Fruit fly (Drosophila melanogaster): Measurements from ENCODE around the gene CG17141.
A peak's percentile ranks its signal among the peaks of the same experiment; 100 is the strongest.

Gene CG17141

DNA sequence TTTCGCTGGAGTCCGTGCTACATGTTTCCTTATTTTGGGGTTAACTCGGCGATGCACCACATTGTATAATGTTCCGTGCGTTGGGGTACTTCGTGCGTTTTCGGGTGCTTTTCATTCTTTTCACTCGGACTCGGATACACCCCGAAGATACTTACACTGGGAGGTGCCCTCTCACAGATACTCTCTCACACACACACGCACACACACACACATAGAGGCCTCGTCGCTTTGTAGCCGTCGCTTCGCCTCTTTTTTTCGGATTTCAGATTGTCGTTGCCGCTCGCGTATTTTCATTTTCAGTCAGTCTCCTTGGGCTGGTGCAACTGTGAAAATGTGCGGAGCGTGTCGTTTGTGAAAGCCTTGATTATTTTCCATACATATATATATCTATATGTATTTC is 34.0 kb upstream of the CG17141 start (continued):
- no peak for TF ChIP-seq jumu (GFP tag; optimal IDR thresholded peaks at IDR 0.05)
- TF ChIP-seq CG12219 (GFP tag; optimal IDR thresholded peaks at IDR 0.05) = peak; percentile 28
- peak; percentile 97 for TF ChIP-seq Deaf1 (tag; optimal IDR thresholded peaks at IDR 0.05)
- TF ChIP-seq Side (GFP tag; optimal IDR thresholded peaks at IDR 0.05) = no peak
- no peak for TF ChIP-seq inv (GFP tag; IDR thresholded peaks at IDR 0.05; ENCODE audit: partially characterized antibody)
- TF ChIP-seq dati (GFP tag; IDR thresholded peaks at IDR 0.05) = no peak
- TF ChIP-seq CG2712 (tag; optimal IDR thresholded peaks at IDR 0.05) = peak; percentile 0
- peak; percentile 5 for TF ChIP-seq sug (tag; optimal IDR thresholded peaks at IDR 0.05)
- peak; percentile 9; the same call in 1 of the 2 replicates for TF ChIP-seq CG13287 (GFP tag; IDR thresholded peaks at IDR 0.05; ENCODE audit: partially characterized antibody)
- no peak for TF ChIP-seq Dad (GFP tag; optimal IDR thresholded peaks at IDR 0.05)
- peak; percentile 28 for TF ChIP-seq CG6254 (GFP tag; optimal IDR thresholded peaks at IDR 0.05)
- no peak for TF ChIP-seq CG30431 (GFP tag; optimal IDR thresholded peaks at IDR 0.05)
- TF ChIP-seq Rfx (GFP tag; IDR thresholded peaks at IDR 0.05) = peak; percentile 29; the same call in 1 of the 2 replicates
- no peak for TF ChIP-seq Gsc (GFP tag; IDR thresholded peaks at IDR 0.05)
- peak; percentile 14 for TF ChIP-seq odd (GFP tag; optimal IDR thresholded peaks at IDR 0.05)
- no peak for TF ChIP-seq Eip74EF (GFP tag; optimal IDR thresholded peaks at IDR 0.05)
- TF ChIP-seq CG6689 (GFP tag; IDR thresholded peaks at IDR 0.05) = no peak
- peak; percentile 33 for TF ChIP-seq E2f2 (GFP tag; IDR thresholded peaks at IDR 0.05)
- TF ChIP-seq Poxn (GFP tag; IDR thresholded peaks at IDR 0.05) = no peak
- TF ChIP-seq Jarid2 (GFP tag; optimal IDR thresholded peaks at IDR 0.05) = peak; percentile 56
- TF ChIP-seq CG18262 (tag; optimal IDR thresholded peaks at IDR 0.05) = peak; percentile 2
- TF ChIP-seq CG12071 (GFP tag; optimal IDR thresholded peaks at IDR 0.05) = peak; percentile 27
- peak; percentile 48; the same call in 1 of the 2 replicates for TF ChIP-seq vvl (GFP tag; IDR thresholded peaks at IDR 0.05)
- peak; percentile 11 for TF ChIP-seq PHDP (tag; optimal IDR thresholded peaks at IDR 0.05)
- peak; percentile 32 for TF ChIP-seq Xrp1 (GFP tag; IDR thresholded peaks at IDR 0.05)
- peak; percentile 29 for TF ChIP-seq CG17385 (GFP tag; optimal IDR thresholded peaks at IDR 0.05)
- TF ChIP-seq CG3847 (GFP tag; IDR thresholded peaks at IDR 0.05) = peak; percentile 29; the same call in 1 of the 2 replicates
- TF ChIP-seq ro (GFP tag; IDR thresholded peaks at IDR 0.05) = no peak
- no peak for TF ChIP-seq CG8388 (GFP tag; optimal IDR thresholded peaks at IDR 0.05)
- 0 out of 3 replicates have a peak, but pooled peaks have one; percentile 37 for TF ChIP-seq zen2 (GFP tag; IDR thresholded peaks at IDR 0.05; ENCODE audit: partially characterized antibody)
- peak; percentile 53 for TF ChIP-seq ftz-f1 (GFP tag; optimal IDR thresholded peaks at IDR 0.05)
- TF ChIP-seq trh (GFP tag; optimal IDR thresholded peaks at IDR 0.05) = no peak
- TF ChIP-seq ems (GFP tag; optimal IDR thresholded peaks at IDR 0.05) = no peak
- TF ChIP-seq CG17328 (GFP tag; IDR thresholded peaks at IDR 0.05) = no peak
- TF ChIP-seq Trl (optimal IDR thresholded peaks at IDR 0.05) = peak; percentile 52 to 71
- TF ChIP-seq Trl (GFP tag; optimal IDR thresholded peaks at IDR 0.05) = no peak
- peak; percentile 18 for TF ChIP-seq sqz (GFP tag; optimal IDR thresholded peaks at IDR 0.05)
- TF ChIP-seq Gug (GFP tag; IDR thresholded peaks at IDR 0.05) = no peak
- 0 out of 3 replicates have a peak, but pooled peaks have one; percentile 19 for TF ChIP-seq dysf (GFP tag; IDR thresholded peaks at IDR 0.05)
- no peak for TF ChIP-seq ab (GFP tag; optimal IDR thresholded peaks at IDR 0.05)
- no peak for TF ChIP-seq unpg (GFP tag; optimal IDR thresholded peaks at IDR 0.05)
- no peak for TF ChIP-seq CG32767 (GFP tag; IDR thresholded peaks at IDR 0.05)
- TF ChIP-seq CHES-1-like (GFP tag; optimal IDR thresholded peaks at IDR 0.05) = peak; percentile 2
- TF ChIP-seq nom (GFP tag; optimal IDR thresholded peaks at IDR 0.05) = peak; percentile 49
- TF ChIP-seq kah (GFP tag; optimal IDR thresholded peaks at IDR 0.05) = peak; percentile 17
- TF ChIP-seq bsh (GFP tag; optimal IDR thresholded peaks at IDR 0.05) = peak in 1 of 2 experiments; percentile 14
- peak; percentile 41 for TF ChIP-seq CG6765 (GFP tag; optimal IDR thresholded peaks at IDR 0.05)
- TF ChIP-seq sd (tag; optimal IDR thresholded peaks at IDR 0.05) = peak; percentile 22
- TF ChIP-seq CG31441 (GFP tag; IDR thresholded peaks at IDR 0.05) = 0 out of 2 replicates have a peak, but pooled peaks have one; percentile 17
- peak; percentile 8 for TF ChIP-seq caup (GFP tag; optimal IDR thresholded peaks at IDR 0.05; ENCODE audit: severe bottlenecking)
- TF ChIP-seq Scr (GFP tag; IDR thresholded peaks at IDR 0.05; ENCODE audit: partially characterized antibody) = no peak
